Fruit fly (Drosophila melanogaster) whole organism, embryonic: Measurements from ENCODE around the gene Clk.
A peak's percentile ranks its signal among the peaks of the same experiment; 100 is the strongest.

ENCODE experiments used
- ATbp ChIP-seq: fragments of 200-800 bp; sonication (Bioruptor generic); optimal IDR thresholded peaks from 2 replicates; lab custom pipeline; 2017; ENCODE audit warnings: missing biosample characterization, mild to moderate bottlenecking, missing genetic modification characterization, missing genetic modification reagents
- Atf-2 ChIP-seq: fragments of 200-800 bp; sonication (Bioruptor generic); optimal IDR thresholded peaks from 2 replicates; lab custom pipeline; 2016; ENCODE audit warnings: missing biosample characterization, missing genetic modification characterization
- Bteb2 ChIP-seq: fragments of 200-800 bp; sonication (Bioruptor generic); optimal IDR thresholded peaks from 2 replicates; lab custom pipeline; 2016; ENCODE audit warnings: missing biosample characterization, missing genetic modification characterization
- CG10565 ChIP-seq: fragments of 200-800 bp; sonication (Bioruptor generic); optimal IDR thresholded peaks from 3 replicates; lab custom pipeline; 2016; ENCODE audit warnings: missing biosample characterization, mild to moderate bottlenecking, missing genetic modification characterization
- CG11085 ChIP-seq: fragments of 200-800 bp; sonication (Bioruptor generic); IDR thresholded peaks from 2 replicates; pipeline ENCODE4 v1.3.6; 2022; ENCODE audit warnings: missing biosample characterization, missing genetic modification characterization
- CG12071 ChIP-seq: fragments of 200-800 bp; sonication (Bioruptor generic); optimal IDR thresholded peaks from 3 replicates; lab custom pipeline; 2018; ENCODE audit warnings: missing biosample characterization, mild to moderate bottlenecking, missing genetic modification characterization
- CG12299 ChIP-seq: fragments of 200-800 bp; sonication (Bioruptor generic); optimal IDR thresholded peaks from 2 replicates; lab custom pipeline; 2018; ENCODE audit warnings: missing biosample characterization, mild to moderate bottlenecking, missing genetic modification characterization
- CG13775 ChIP-seq: fragments of 200-800 bp; sonication (Bioruptor generic); optimal IDR thresholded peaks from 3 replicates; lab custom pipeline; 2017; ENCODE audit warnings: missing biosample characterization, mild to moderate bottlenecking, missing genetic modification characterization
- CG1529 ChIP-seq: fragments of 200-800 bp; sonication (Bioruptor generic); optimal IDR thresholded peaks from 3 replicates; lab custom pipeline; 2018; ENCODE audit warnings: missing biosample characterization, missing genetic modification characterization
- CG1792 ChIP-seq: fragments of 200-800 bp; sonication (Bioruptor generic); optimal IDR thresholded peaks from 2 replicates; lab custom pipeline; 2016; ENCODE audit warnings: missing biosample characterization, missing genetic modification characterization
- CG2889 ChIP-seq: fragments of 200-800 bp; sonication (Bioruptor generic); IDR thresholded peaks from 3 replicates; pipeline ENCODE4 v1.3.6; 2022; ENCODE audit warnings: missing biosample characterization, missing genetic modification characterization
- CG3065 ChIP-seq: fragments of 200-800 bp; sonication (Bioruptor generic); optimal IDR thresholded peaks from 2 replicates; lab custom pipeline; 2016; ENCODE audit warnings: missing biosample characterization, missing genetic modification characterization
- CG3838 ChIP-seq: fragments of 200-800 bp; sonication (Bioruptor generic); optimal IDR thresholded peaks from 3 replicates; lab custom pipeline; 2016; ENCODE audit warnings: missing biosample characterization, missing genetic modification characterization
- CG6175 ChIP-seq: fragments of 200-800 bp; sonication (Bioruptor generic); IDR thresholded peaks from 3 replicates; pipeline ENCODE4 v1.3.6; 2022; ENCODE audit warnings: missing biosample characterization, missing genetic modification characterization
- CG8359 ChIP-seq: fragments of 200-800 bp; sonication (Bioruptor generic); optimal IDR thresholded peaks from 2 replicates; lab custom pipeline; 2017; ENCODE audit warnings: missing biosample characterization, mild to moderate bottlenecking, missing genetic modification characterization, borderline replicate concordance
- CG9727 ChIP-seq: fragments of 200-800 bp; sonication (Bioruptor generic); optimal IDR thresholded peaks from 3 replicates; lab custom pipeline; 2017; ENCODE audit warnings: missing biosample characterization, mild to moderate bottlenecking, missing genetic modification characterization
- D19A ChIP-seq: fragments of 200-800 bp; optimal IDR thresholded peaks from 3 replicates; lab custom pipeline; 2019; ENCODE audit warnings: missing biosample characterization, mild to moderate bottlenecking, missing genetic modification characterization, moderate library complexity
- Dbx ChIP-seq: fragments of 200-800 bp; sonication (Bioruptor generic); IDR thresholded peaks from 3 replicates; pipeline ENCODE4 v1.3.6; 2022; ENCODE audit warnings: missing biosample characterization, missing genetic modification characterization
- Drgx ChIP-seq: fragments of 200-800 bp; sonication (Bioruptor generic); IDR thresholded peaks from 2 replicates; pipeline ENCODE4 v1.3.6; 2022; ENCODE audit warnings: missing biosample characterization, missing genetic modification characterization
- HLH3B ChIP-seq: fragments of 200-800 bp; sonication (Bioruptor generic); IDR thresholded peaks from 2 replicates; pipeline ENCODE4 v1.3.6; 2022; ENCODE audit warnings: missing biosample characterization, missing genetic modification characterization
- Med ChIP-seq: fragments of 200-800 bp; sonication (Bioruptor generic); peaks from one replicate; lab custom pipeline; 2016; ENCODE audit warnings: missing biosample characterization, missing genetic modification characterization, mild to moderate bottlenecking, inconsistent platforms, moderate library complexity
- Nf-YC ChIP-seq: fragments of 200-800 bp; optimal IDR thresholded peaks from 3 replicates; lab custom pipeline; 2019; ENCODE audit warnings: missing biosample characterization, mild to moderate bottlenecking, missing genetic modification characterization, moderate library complexity
- Sin3A ChIP-seq: fragments of >200 bp; optimal IDR thresholded peaks from 2 replicates; lab custom pipeline; 2018
- Sry-δ ChIP-seq: fragments of 200-800 bp; sonication (Bioruptor generic); optimal IDR thresholded peaks from 2 replicates; lab custom pipeline; 2016; ENCODE audit warnings: missing biosample characterization, missing genetic modification characterization
- Taf1 ChIP-seq: fragments of 200-800 bp; sonication (Bioruptor generic); IDR thresholded peaks from 2 replicates; pipeline ENCODE4 v1.3.6; 2022; ENCODE audit warnings: missing biosample characterization, missing genetic modification characterization
- abd-A ChIP-seq: fragments of 200-800 bp; sonication (Bioruptor generic); optimal IDR thresholded peaks from 3 replicates; lab custom pipeline; 2019; ENCODE audit warnings: missing biosample characterization, mild to moderate bottlenecking, missing genetic modification characterization, moderate library complexity
- ara ChIP-seq: fragments of 200-800 bp; sonication (Bioruptor generic); IDR thresholded peaks from 2 replicates; pipeline ENCODE4 v1.3.6; 2022; ENCODE audit warnings: missing biosample characterization, missing genetic modification characterization
- chm ChIP-seq: fragments of 200-800 bp; sonication (Bioruptor generic); IDR thresholded peaks from 2 replicates; pipeline ENCODE4 v1.3.6; 2022; ENCODE audit warnings: missing biosample characterization, missing genetic modification characterization
- chn ChIP-seq: fragments of 200-800 bp; sonication (Bioruptor generic); optimal IDR thresholded peaks from 2 replicates; lab custom pipeline; 2016; ENCODE audit warnings: missing biosample characterization, missing genetic modification characterization
- crp ChIP-seq, 2 experiments: fragments of 200-800 bp; sonication (Bioruptor generic); optimal IDR thresholded peaks; 2 replicates in 1 of 2; 3 replicates in 1 of 2; lab custom pipeline; 2017; ENCODE audit warnings: missing biosample characterization in 2 of 2, missing genetic modification characterization in 2 of 2, mild to moderate bottlenecking in 1 of 2, moderate library complexity in 1 of 2
- dmrt11E ChIP-seq: fragments of 200-800 bp; sonication (Bioruptor generic); optimal IDR thresholded peaks from 3 replicates; lab custom pipeline; 2018; ENCODE audit warnings: missing biosample characterization, mild to moderate bottlenecking, missing genetic modification characterization, moderate library complexity
- dysf ChIP-seq: fragments of 200-800 bp; sonication (Bioruptor generic); IDR thresholded peaks from 3 replicates; pipeline ENCODE4 v1.3.6; 2022; ENCODE audit warnings: missing biosample characterization, missing genetic modification characterization
- ftz-f1 ChIP-seq: fragments of 200-800 bp; sonication (Bioruptor generic); optimal IDR thresholded peaks from 2 replicates; lab custom pipeline; 2016; ENCODE audit warnings: missing biosample characterization, missing genetic modification characterization
- gro ChIP-seq: fragments of 200-800 bp; sonication (Bioruptor generic); optimal IDR thresholded peaks from 2 replicates; lab custom pipeline; 2016; ENCODE audit warnings: missing biosample characterization, missing genetic modification characterization
- h ChIP-seq: fragments of >200 bp; optimal IDR thresholded peaks from 2 replicates; lab custom pipeline; 2017
- ken ChIP-seq: fragments of 200-800 bp; sonication (Bioruptor generic); IDR thresholded peaks from 3 replicates; pipeline ENCODE4 v1.3.6; 2022; ENCODE audit warnings: missing biosample characterization, missing genetic modification characterization
- klu ChIP-seq: fragments of 200-800 bp; sonication (Bioruptor generic); IDR thresholded peaks from 2 replicates; pipeline ENCODE4 v1.3.6; 2022; ENCODE audit warnings: missing biosample characterization, missing genetic modification characterization
- maf-S ChIP-seq: fragments of 200-800 bp; sonication (Bioruptor generic); optimal IDR thresholded peaks from 2 replicates; lab custom pipeline; 2016; ENCODE audit warnings: missing biosample characterization, missing genetic modification characterization
- mld ChIP-seq: fragments of 200-800 bp; sonication (Bioruptor generic); IDR thresholded peaks from 3 replicates; pipeline ENCODE4 v1.3.6; 2022; ENCODE audit warnings: missing biosample characterization, missing genetic modification characterization; ENCODE audit not compliant: partially characterized antibody
- oc ChIP-seq: fragments of 200-800 bp; sonication (Bioruptor generic); optimal IDR thresholded peaks from 2 replicates; lab custom pipeline; 2018; ENCODE audit warnings: missing biosample characterization, mild to moderate bottlenecking, missing genetic modification characterization, moderate library complexity
- pan ChIP-seq, 4 experiments: fragments of >200 bp in 3 of 4; fragments of 200-800 bp in 1 of 4; sonication (Bioruptor generic) in 1 of 4; optimal IDR thresholded peaks in 3 of 4; IDR thresholded peaks in 1 of 4; 2 replicates each; pipeline versions ENCODE4 v1.3.6 to Lab custom; 2017 to 2022; ENCODE audit warnings: missing biosample characterization in 2 of 4, missing genetic modification characterization in 2 of 4, mixed read lengths in 1 of 4
- pb ChIP-seq: fragments of 200-800 bp; sonication (Bioruptor generic); optimal IDR thresholded peaks from 3 replicates; lab custom pipeline; 2016; ENCODE audit warnings: missing biosample characterization, missing genetic modification characterization
- pita ChIP-seq: fragments of 200-800 bp; sonication (Bioruptor generic); optimal IDR thresholded peaks from 2 replicates; lab custom pipeline; 2017; ENCODE audit warnings: missing biosample characterization, mild to moderate bottlenecking, missing genetic modification characterization
- ro ChIP-seq: fragments of 200-800 bp; sonication (Bioruptor generic); IDR thresholded peaks from 2 replicates; pipeline ENCODE4 v1.3.6; 2022; ENCODE audit warnings: missing biosample characterization, missing genetic modification characterization
- scrt ChIP-seq: fragments of 200-800 bp; sonication (Bioruptor generic); optimal IDR thresholded peaks from 2 replicates; lab custom pipeline; 2018; ENCODE audit warnings: missing biosample characterization, mild to moderate bottlenecking, missing genetic modification characterization, moderate library complexity
- seq ChIP-seq: fragments of 200-800 bp; sonication (Bioruptor generic); IDR thresholded peaks from 2 replicates; pipeline ENCODE4 v1.3.6; 2022; ENCODE audit warnings: missing biosample characterization, missing genetic modification characterization
- sqz ChIP-seq: fragments of 200-800 bp; sonication (Bioruptor generic); optimal IDR thresholded peaks from 3 replicates; lab custom pipeline; 2018; ENCODE audit warnings: missing biosample characterization, mild to moderate bottlenecking, missing genetic modification characterization
- tgo ChIP-seq: fragments of 200-800 bp; sonication (Bioruptor generic); IDR thresholded peaks from 3 replicates; pipeline ENCODE4 v1.3.6; 2022; ENCODE audit warnings: missing biosample characterization, missing genetic modification characterization
- tup ChIP-seq: fragments of 200-800 bp; sonication (Bioruptor generic); optimal IDR thresholded peaks from 2 replicates; lab custom pipeline; 2016; ENCODE audit warnings: missing biosample characterization, mild to moderate bottlenecking, missing genetic modification characterization, moderate library complexity
- wdn ChIP-seq: fragments of 200-800 bp; sonication (Bioruptor generic); IDR thresholded peaks from 2 replicates; pipeline ENCODE4 v1.3.6; 2022; ENCODE audit warnings: missing biosample characterization, missing genetic modification characterization

The Clk gene

dm6 chr3L:7718561-7719417, 56.6 kb downstream of the Clk start, which contains the start of gene Mcad (continued):
- peak; percentile 79; the same call in 2 of the 3 replicates for TF ChIP-seq ken
- TF ChIP-seq maf-S (GFP tag; lab: Kevin White, UChicago): peak; percentile 18
- TF ChIP-seq Taf1 (GFP tag; lab: Robert Waterston, UW): peak; percentile 77
- TF ChIP-seq Med (GFP tag; lab: Kevin White, UChicago): peak; percentile 93
- peak; percentile 77 for TF ChIP-seq Nf-YC (tag; lab: Kevin White, UChicago)
- no peak for TF ChIP-seq pan (optimal IDR thresholded peaks at IDR 0.05; lab: Kevin White, UChicago)
- peak in 1 of 2 experiments; percentile 81 for TF ChIP-seq pan (GFP tag; optimal IDR thresholded peaks at IDR 0.05 in 1 of 2, IDR thresholded peaks at IDR 0.05 in 1 of 2)
- no peak for TF ChIP-seq abd-A (tag; lab: Kevin White, UChicago)
- no peak for TF ChIP-seq CG10565 (GFP tag; lab: Kevin White, UChicago)
- no peak; the same call in 2 of the 3 replicates for TF ChIP-seq CG6175
- no peak for TF ChIP-seq Sin3A (lab: Kevin White, UChicago)
- TF ChIP-seq chn (GFP tag; lab: Kevin White, UChicago): peak; percentile 43
- no peak for TF ChIP-seq mld (GFP tag; lab: Robert Waterston, UW)
- TF ChIP-seq tup: peak; percentile 53
- peak; percentile 97 for TF ChIP-seq Dbx (GFP tag; lab: Robert Waterston, UW)
- peak; percentile 65; the same call in 1 of the 2 replicates for TF ChIP-seq chm (GFP tag; lab: Robert Waterston, UW)
- no peak for TF ChIP-seq pita (GFP tag; lab: Kevin White, UChicago)
- peak; percentile 95 for TF ChIP-seq HLH3B (GFP tag; lab: Robert Waterston, UW)
- TF ChIP-seq h: no peak
- peak; percentile 16 for TF ChIP-seq CG3065 (GFP tag; lab: Kevin White, UChicago)
- TF ChIP-seq sqz (GFP tag; lab: Kevin White, UChicago): peak; percentile 67
- no peak for TF ChIP-seq ftz-f1 (GFP tag; lab: Kevin White, UChicago)
- TF ChIP-seq klu (GFP tag; lab: Robert Waterston, UW): peak; percentile 91
- peak; percentile 90 for TF ChIP-seq Drgx (GFP tag; lab: Robert Waterston, UW)
- TF ChIP-seq D19A (tag; lab: Kevin White, UChicago): peak; percentile 94
- TF ChIP-seq crp (GFP tag; optimal IDR thresholded peaks at IDR 0.05; lab: Kevin White, UChicago): peak in 1 of 2 experiments; percentile 37
- TF ChIP-seq ara (GFP tag; lab: Robert Waterston, UW): peak; percentile 57
- peak; percentile 96 for TF ChIP-seq dysf (GFP tag; lab: Robert Waterston, UW)
- TF ChIP-seq tgo (GFP tag; lab: Robert Waterston, UW): peak; percentile 95
- TF ChIP-seq CG12071 (GFP tag; lab: Kevin White, UChicago): peak; percentile 86
- peak; percentile 2 for TF ChIP-seq dmrt11E (tag; lab: Kevin White, UChicago)
- peak; percentile 55 for TF ChIP-seq Bteb2 (GFP tag; lab: Kevin White, UChicago)
- TF ChIP-seq Sry-δ (GFP tag; lab: Kevin White, UChicago): peak; percentile 33
- TF ChIP-seq CG2889 (GFP tag; lab: Robert Waterston, UW): peak; percentile 18
- peak; percentile 92 for TF ChIP-seq CG11085 (GFP tag; lab: Robert Waterston, UW)
- TF ChIP-seq CG1529 (GFP tag; lab: Kevin White, UChicago): peak; percentile 50
- no peak for TF ChIP-seq pb (GFP tag; lab: Kevin White, UChicago)
- peak; percentile 92 for TF ChIP-seq scrt (GFP tag; lab: Kevin White, UChicago)
- TF ChIP-seq CG3838 (GFP tag; lab: Kevin White, UChicago): peak; percentile 38
- TF ChIP-seq ATbp (GFP tag; lab: Kevin White, UChicago): peak; percentile 72
- TF ChIP-seq Atf-2 (GFP tag; lab: Kevin White, UChicago): peak; percentile 16
- TF ChIP-seq CG12299: peak; percentile 72
- peak; percentile 79 for TF ChIP-seq seq (GFP tag; lab: Robert Waterston, UW)
- peak; percentile 68 for TF ChIP-seq wdn (GFP tag; lab: Robert Waterston, UW)
- TF ChIP-seq CG8359 (GFP tag; lab: Kevin White, UChicago): peak; percentile 85
- TF ChIP-seq oc (tag; lab: Kevin White, UChicago): peak; percentile 68
- TF ChIP-seq gro: peak; percentile 29
- TF ChIP-seq CG13775: peak; percentile 72
- TF ChIP-seq CG9727 (GFP tag; lab: Kevin White, UChicago): peak; percentile 90
- TF ChIP-seq ro (GFP tag; lab: Robert Waterston, UW): no peak
- peak; percentile 62 for TF ChIP-seq CG1792 (GFP tag; lab: Kevin White, UChicago)
